Fruit fly (Drosophila melanogaster) whole organism, embryonic: ENCODE data around the gene nerfin-2.

ENCODE experiments used
- Abd-B ChIP-seq: fragments of 200-800 bp; sonication (Bioruptor generic); optimal IDR thresholded peaks from 2 replicates; lab custom pipeline; 2018; ENCODE audit warnings: missing biosample characterization, mild to moderate bottlenecking, missing genetic modification characterization, moderate library complexity
- Atf6 ChIP-seq: fragments of 200-800 bp; sonication (Bioruptor generic); IDR thresholded peaks from 2 replicates; pipeline ENCODE4 v1.3.6; 2022; ENCODE audit warnings: missing biosample characterization, missing genetic modification characterization
- Bteb2 ChIP-seq: fragments of 200-800 bp; sonication (Bioruptor generic); optimal IDR thresholded peaks from 2 replicates; lab custom pipeline; 2016; ENCODE audit warnings: missing biosample characterization, missing genetic modification characterization
- CG11093 ChIP-seq: fragments of 200-800 bp; sonication (Bioruptor generic); IDR thresholded peaks from 3 replicates; pipeline ENCODE4 v1.3.6; 2022; ENCODE audit warnings: missing biosample characterization, missing genetic modification characterization
- CG12104 ChIP-seq: fragments of 200-800 bp; sonication (Bioruptor generic); optimal IDR thresholded peaks from 3 replicates; lab custom pipeline; 2016; ENCODE audit warnings: missing biosample characterization, missing genetic modification characterization
- CG12236 ChIP-seq: fragments of 200-800 bp; sonication (Bioruptor generic); optimal IDR thresholded peaks from 2 replicates; lab custom pipeline; 2016; ENCODE audit warnings: missing biosample characterization, missing genetic modification characterization
- CG13287 ChIP-seq: fragments of 200-800 bp; sonication (Bioruptor generic); IDR thresholded peaks from 2 replicates; pipeline ENCODE4 v1.3.6; 2022; ENCODE audit warnings: missing biosample characterization, missing genetic modification characterization; ENCODE audit not compliant: partially characterized antibody
- CG13894 ChIP-seq: fragments of 200-800 bp; sonication (Bioruptor generic); optimal IDR thresholded peaks from 3 replicates; lab custom pipeline; 2018; ENCODE audit warnings: missing biosample characterization, mild to moderate bottlenecking, missing genetic modification characterization, moderate library complexity
- CG15073 ChIP-seq: fragments of 200-800 bp; sonication (Bioruptor generic); optimal IDR thresholded peaks from 2 replicates; lab custom pipeline; 2016; ENCODE audit warnings: missing biosample characterization, missing genetic modification characterization
- CG15514 ChIP-seq: fragments of 200-800 bp; sonication (Bioruptor generic); optimal IDR thresholded peaks from 3 replicates; lab custom pipeline; 2017; ENCODE audit warnings: missing biosample characterization, missing genetic modification characterization, mild to moderate bottlenecking, moderate library complexity, missing genetic modification reagents
- CG16813 ChIP-seq: fragments of 200-800 bp; sonication (Bioruptor generic); IDR thresholded peaks from 3 replicates; pipeline ENCODE4 v1.3.6; 2022; ENCODE audit warnings: missing biosample characterization, missing genetic modification characterization; ENCODE audit not compliant: partially characterized antibody
- CG34422 ChIP-seq: fragments of 200-800 bp; sonication (Bioruptor generic); IDR thresholded peaks from 3 replicates; pipeline ENCODE4 v1.3.6; 2022; ENCODE audit warnings: missing biosample characterization, missing genetic modification characterization
- CG4854 ChIP-seq: fragments of 200-800 bp; sonication (Bioruptor generic); optimal IDR thresholded peaks from 2 replicates; lab custom pipeline; 2016; ENCODE audit warnings: missing biosample characterization, missing genetic modification characterization, inconsistent platforms
- CG7271 ChIP-seq: fragments of 200-800 bp; sonication (Bioruptor generic); optimal IDR thresholded peaks from 2 replicates; lab custom pipeline; 2018; ENCODE audit warnings: missing biosample characterization, mild to moderate bottlenecking, missing genetic modification characterization, moderate library complexity
- CG9437 ChIP-seq: fragments of 200-800 bp; sonication (Bioruptor generic); optimal IDR thresholded peaks from 2 replicates; lab custom pipeline; 2018; ENCODE audit warnings: missing biosample characterization, mild to moderate bottlenecking, missing genetic modification characterization
- CG9932 ChIP-seq: fragments of 200-800 bp; sonication (Bioruptor generic); IDR thresholded peaks from 2 replicates; pipeline ENCODE4 v1.3.6; 2022; ENCODE audit warnings: missing biosample characterization, missing genetic modification characterization
- Ets97D ChIP-seq: fragments of 200-800 bp; sonication (Bioruptor generic); optimal IDR thresholded peaks from 3 replicates; lab custom pipeline; 2016; ENCODE audit warnings: missing biosample characterization, missing genetic modification characterization
- Gug ChIP-seq: fragments of 200-800 bp; sonication (Bioruptor generic); IDR thresholded peaks from 4 replicates; pipeline ENCODE4 v1.3.6; 2022; ENCODE audit warnings: missing biosample characterization, missing genetic modification characterization
- HLH4C ChIP-seq: fragments of 200-800 bp; sonication (Bioruptor generic); IDR thresholded peaks from 3 replicates; pipeline ENCODE4 v1.3.6; 2022; ENCODE audit warnings: missing biosample characterization, missing genetic modification characterization; ENCODE audit not compliant: partially characterized antibody
- NC2β ChIP-seq: fragments of 200-800 bp; sonication (Bioruptor generic); optimal IDR thresholded peaks from 2 replicates; lab custom pipeline; 2016; ENCODE audit warnings: missing biosample characterization, missing genetic modification characterization
- NfI ChIP-seq: fragments of 200-800 bp; sonication (Bioruptor generic); optimal IDR thresholded peaks from 3 replicates; lab custom pipeline; 2018; ENCODE audit warnings: missing biosample characterization, mild to moderate bottlenecking, missing genetic modification characterization, moderate library complexity
- Sox100B ChIP-seq: fragments of 200-800 bp; sonication (Bioruptor generic); optimal IDR thresholded peaks from 3 replicates; lab custom pipeline; 2018; ENCODE audit warnings: missing biosample characterization, mild to moderate bottlenecking, missing genetic modification characterization
- Taf1 ChIP-seq: fragments of 200-800 bp; sonication (Bioruptor generic); IDR thresholded peaks from 2 replicates; pipeline ENCODE4 v1.3.6; 2022; ENCODE audit warnings: missing biosample characterization, missing genetic modification characterization
- ash1 ChIP-seq: fragments of 200-800 bp; sonication (Bioruptor generic); optimal IDR thresholded peaks from 2 replicates; lab custom pipeline; 2018; ENCODE audit warnings: missing biosample characterization, mild to moderate bottlenecking, missing genetic modification characterization
- br ChIP-seq: fragments of >200 bp; optimal IDR thresholded peaks from 2 replicates; lab custom pipeline; 2017
- chn ChIP-seq: fragments of 200-800 bp; sonication (Bioruptor generic); optimal IDR thresholded peaks from 2 replicates; lab custom pipeline; 2016; ENCODE audit warnings: missing biosample characterization, missing genetic modification characterization
- crc ChIP-seq: fragments of 200-800 bp; sonication (Bioruptor generic); optimal IDR thresholded peaks from 2 replicates; lab custom pipeline; 2016; ENCODE audit warnings: missing biosample characterization, missing genetic modification characterization
- emc ChIP-seq: fragments of 200-800 bp; sonication (Bioruptor generic); optimal IDR thresholded peaks from 2 replicates; lab custom pipeline; 2016; ENCODE audit warnings: missing biosample characterization, missing genetic modification characterization
- esg ChIP-seq: fragments of 200-800 bp; sonication (Bioruptor generic); conservative IDR thresholded peaks from 2 replicates; pipeline ENCODE4 v1.3.6; 2022; ENCODE audit warnings: missing biosample characterization, missing genetic modification characterization
- fd3F ChIP-seq: fragments of 200-800 bp; sonication (Bioruptor generic); optimal IDR thresholded peaks from 2 replicates; lab custom pipeline; 2018; ENCODE audit warnings: missing biosample characterization, mild to moderate bottlenecking, missing genetic modification characterization, moderate library complexity
- fru ChIP-seq: fragments of >200 bp; optimal IDR thresholded peaks from 2 replicates; lab custom pipeline; 2017
- ftz-f1 ChIP-seq: fragments of 200-800 bp; sonication (Bioruptor generic); optimal IDR thresholded peaks from 2 replicates; lab custom pipeline; 2016; ENCODE audit warnings: missing biosample characterization, missing genetic modification characterization
- gcm ChIP-seq: fragments of 200-800 bp; sonication (Bioruptor generic); optimal IDR thresholded peaks from 2 replicates; lab custom pipeline; 2019; ENCODE audit warnings: missing biosample characterization, mild to moderate bottlenecking, missing genetic modification characterization, moderate library complexity
- jing ChIP-seq: fragments of 200-800 bp; sonication (Bioruptor generic); optimal IDR thresholded peaks from 2 replicates; lab custom pipeline; 2018; ENCODE audit warnings: missing biosample characterization, mild to moderate bottlenecking, missing genetic modification characterization
- kni ChIP-seq: fragments of 200-800 bp; sonication (Bioruptor generic); optimal IDR thresholded peaks from 3 replicates; lab custom pipeline; 2017; ENCODE audit warnings: mild to moderate bottlenecking, missing biosample characterization, missing genetic modification reagents, missing genetic modification characterization
- knrl ChIP-seq: fragments of 200-800 bp; sonication (Bioruptor generic); IDR thresholded peaks from 3 replicates; pipeline ENCODE4 v1.3.6; 2022; ENCODE audit warnings: missing biosample characterization, missing genetic modification characterization; ENCODE audit not compliant: partially characterized antibody
- lola ChIP-seq, 3 experiments: fragments of >200 bp in 2 of 3; fragments of 200-800 bp in 1 of 3; sonication (Bioruptor generic) in 1 of 3; optimal IDR thresholded peaks; 2 replicates each; lab custom pipeline; 2017 to 2019; ENCODE audit warnings: missing biosample characterization in 3 of 3, missing genetic modification characterization in 3 of 3, mild to moderate bottlenecking in 1 of 3, moderate library complexity in 1 of 3
- nau ChIP-seq: fragments of 200-800 bp; sonication (Bioruptor generic); optimal IDR thresholded peaks from 3 replicates; lab custom pipeline; 2017; ENCODE audit warnings: missing biosample characterization, mild to moderate bottlenecking, missing genetic modification characterization, missing genetic modification reagents
- oc ChIP-seq: fragments of 200-800 bp; sonication (Bioruptor generic); optimal IDR thresholded peaks from 2 replicates; lab custom pipeline; 2018; ENCODE audit warnings: missing biosample characterization, mild to moderate bottlenecking, missing genetic modification characterization, moderate library complexity
- p53 ChIP-seq: fragments of 200-800 bp; sonication (Bioruptor generic); optimal IDR thresholded peaks from 2 replicates; lab custom pipeline; 2016; ENCODE audit warnings: missing biosample characterization, missing genetic modification characterization
- pb ChIP-seq: fragments of 200-800 bp; sonication (Bioruptor generic); optimal IDR thresholded peaks from 3 replicates; lab custom pipeline; 2016; ENCODE audit warnings: missing biosample characterization, missing genetic modification characterization
- phol ChIP-seq: fragments of 200-800 bp; sonication (Bioruptor generic); optimal IDR thresholded peaks from 3 replicates; lab custom pipeline; 2018; ENCODE audit warnings: missing biosample characterization, mild to moderate bottlenecking, missing genetic modification characterization, moderate library complexity
- psq ChIP-seq: fragments of 200-800 bp; sonication (Bioruptor generic); optimal IDR thresholded peaks from 2 replicates; lab custom pipeline; 2017; ENCODE audit warnings: missing biosample characterization, missing genetic modification characterization
- row ChIP-seq: fragments of 200-800 bp; sonication (Bioruptor generic); IDR thresholded peaks from 3 replicates; pipeline ENCODE4 v1.3.6; 2022; ENCODE audit warnings: missing biosample characterization, missing genetic modification characterization
- scrt ChIP-seq: fragments of 200-800 bp; sonication (Bioruptor generic); optimal IDR thresholded peaks from 2 replicates; lab custom pipeline; 2018; ENCODE audit warnings: missing biosample characterization, mild to moderate bottlenecking, missing genetic modification characterization, moderate library complexity
- sd ChIP-seq: fragments of 200-800 bp; sonication (Bioruptor generic); optimal IDR thresholded peaks from 3 replicates; lab custom pipeline; 2018; ENCODE audit warnings: missing biosample characterization, mild to moderate bottlenecking, missing genetic modification characterization, moderate library complexity
- shn ChIP-seq: fragments of 200-800 bp; sonication (Bioruptor generic); optimal IDR thresholded peaks from 3 replicates; lab custom pipeline; 2016; ENCODE audit warnings: missing biosample characterization, missing genetic modification characterization
- sna ChIP-seq: fragments of 200-800 bp; sonication (Bioruptor generic); IDR thresholded peaks from 2 replicates; pipeline ENCODE4 v1.3.6; 2022; ENCODE audit warnings: missing biosample characterization, missing genetic modification characterization; ENCODE audit not compliant: partially characterized antibody
- toy ChIP-seq: fragments of 200-800 bp; sonication (Bioruptor generic); IDR thresholded peaks from 2 replicates; pipeline ENCODE4 v1.3.6; 2022; ENCODE audit warnings: missing biosample characterization, missing genetic modification characterization
- twi ChIP-seq: fragments of 200-800 bp; optimal IDR thresholded peaks from 2 replicates; lab custom pipeline; 2019; ENCODE audit warnings: missing biosample characterization, mild to moderate bottlenecking, missing genetic modification characterization, moderate library complexity

nerfin-2 gene

dm6 chr3R:10024032-10024712 lies 46.7 kb upstream of the nerfin-2 start (continued):
- TF ChIP-seq Atf6 (GFP tag; lab: Robert Waterston, UW) (peak; percentile 53; the same call in 1 of the 2 replicates), Taf1 (GFP tag; lab: Robert Waterston, UW) (no peak; the same call in 1 of the 2 replicates), CG16813 (GFP tag; lab: Robert Waterston, UW) (no peak), shn (GFP tag; lab: Kevin White, UChicago) (no peak), NfI (GFP tag; lab: Kevin White, UChicago) (no peak), twi (tag; lab: Kevin White, UChicago) (no peak), lola (GFP tag; optimal IDR thresholded peaks at IDR 0.05; lab: Kevin White, UChicago) (no peak), Bteb2 (GFP tag; lab: Kevin White, UChicago) (no peak), kni (GFP tag; lab: Kevin White, UChicago) (no peak), jing (GFP tag; lab: Kevin White, UChicago) (no peak), pb (peak; percentile 25), nau (GFP tag; lab: Kevin White, UChicago) (no peak), gcm (GFP tag; lab: Kevin White, UChicago) (no peak), toy (no peak), CG9437 (GFP tag; lab: Kevin White, UChicago) (no peak), CG4854 (peak; percentile 13), knrl (GFP tag; lab: Robert Waterston, UW) (no peak), fru (no peak), ftz-f1 (no peak), fd3F (GFP tag; lab: Kevin White, UChicago) (no peak), CG13894 (no peak), Ets97D (GFP tag; lab: Kevin White, UChicago) (no peak), Abd-B (GFP tag; lab: Kevin White, UChicago) (no peak), CG12104 (GFP tag; lab: Kevin White, UChicago) (no peak), Gug (GFP tag; lab: Robert Waterston, UW) (0 out of 4 replicates have a peak, but pooled peaks have one; percentile 20), esg (GFP tag; lab: Robert Waterston, UW) (no peak), CG15073 (GFP tag; lab: Kevin White, UChicago) (no peak), emc (GFP tag; lab: Kevin White, UChicago) (no peak), CG13287 (GFP tag; lab: Robert Waterston, UW) (no peak), NC2β (GFP tag; lab: Kevin White, UChicago) (no peak), row (GFP tag; lab: Robert Waterston, UW) (peak; percentile 71), CG12236 (no peak), phol (tag; lab: Kevin White, UChicago) (no peak), CG11093 (GFP tag; lab: Robert Waterston, UW) (no peak), CG15514 (GFP tag; lab: Kevin White, UChicago) (peak; percentile 39), CG34422 (GFP tag; lab: Robert Waterston, UW) (no peak), scrt (GFP tag; lab: Kevin White, UChicago) (peak; percentile 54), CG9932 (GFP tag; lab: Robert Waterston, UW) (peak; percentile 64), psq (GFP tag; lab: Kevin White, UChicago) (no peak), HLH4C (GFP tag; lab: Robert Waterston, UW) (no peak), oc (tag; lab: Kevin White, UChicago) (no peak), sna (GFP tag; lab: Robert Waterston, UW) (no peak), ash1 (GFP tag; lab: Kevin White, UChicago) (no peak), p53 (GFP tag; lab: Kevin White, UChicago) (no peak), chn (GFP tag; lab: Kevin White, UChicago) (no peak), sd (tag; lab: Kevin White, UChicago) (no peak), br (lab: Kevin White, UChicago) (no peak), Sox100B (GFP tag; lab: Kevin White, UChicago) (no peak), crc (GFP tag; lab: Kevin White, UChicago) (no peak), CG7271 (no peak)
